Worm (Caenorhabditis elegans) whole organism, midembryonic: Measurements from ENCODE around the gene sftb-1.

Experiments used
- T22C8.4 ChIP-seq: fragments of 200-800 bp; sonication (Bioruptor generic); IDR thresholded peaks from 2 replicates; pipeline ENCODE4 v1.3.6; 2022; ENCODE audit warnings: missing genetic modification characterization, missing compliant biosample characterization
- flt-1 ChIP-seq: fragments of 200-800 bp; sonication (Bioruptor generic); IDR thresholded peaks from 2 replicates; pipeline ENCODE4 v1.3.6; 2022; ENCODE audit warnings: missing genetic modification characterization, missing compliant biosample characterization
- ref-1 ChIP-seq: fragments of 200-800 bp; sonication (Bioruptor generic); conservative IDR thresholded peaks from 2 replicates; pipeline ENCODE4 v1.3.6; 2022; ENCODE audit warnings: missing genetic modification reagents, missing genetic modification characterization, missing compliant biosample characterization
- ztf-23 ChIP-seq: fragments of 200-800 bp; sonication (Bioruptor generic); IDR thresholded peaks from 2 replicates; pipeline ENCODE4 v1.3.6; 2022; ENCODE audit warnings: missing genetic modification reagents, missing genetic modification characterization, missing compliant biosample characterization

ce11 chrIII:4230092-4230491, 39.0 kb downstream of the sftb-1 start:
- no peak for TF ChIP-seq flt-1 (GFP tag; lab: Robert Waterston, UW)
- no peak for TF ChIP-seq T22C8.4 (GFP tag; lab: Robert Waterston, UW)
- no peak for TF ChIP-seq ref-1 (GFP tag; lab: Robert Waterston, UW)
- TF ChIP-seq ztf-23 (GFP tag; lab: Robert Waterston, UW) = no peak
